Fruit fly (Drosophila melanogaster) whole organism, embryonic: ENCODE data around the gene Mpcp2.
A peak's percentile ranks its signal among the peaks of the same experiment; 100 is the strongest.

Source experiments
- Atf-2 ChIP-seq: fragments of 200-800 bp; sonication (Bioruptor generic); optimal IDR thresholded peaks from 2 replicates; lab custom pipeline; 2016; ENCODE audit warnings: missing biosample characterization, missing genetic modification characterization
- BEAF-32 ChIP-seq: fragments of 200-800 bp; sonication (Bioruptor generic); optimal IDR thresholded peaks from 3 replicates; lab custom pipeline; 2017; ENCODE audit warnings: missing biosample characterization, missing genetic modification characterization, mild to moderate bottlenecking, moderate library complexity, missing genetic modification reagents
- CG11247 ChIP-seq: fragments of 200-800 bp; sonication (Bioruptor generic); IDR thresholded peaks from 2 replicates; pipeline ENCODE4 v1.3.6; 2022; ENCODE audit warnings: missing biosample characterization, missing genetic modification characterization
- CG11504 ChIP-seq: fragments of 200-800 bp; sonication (Bioruptor generic); optimal IDR thresholded peaks from 3 replicates; lab custom pipeline; 2019; ENCODE audit warnings: missing biosample characterization, mild to moderate bottlenecking, missing genetic modification characterization, moderate library complexity
- CG12299 ChIP-seq: fragments of 200-800 bp; sonication (Bioruptor generic); optimal IDR thresholded peaks from 2 replicates; lab custom pipeline; 2018; ENCODE audit warnings: missing biosample characterization, mild to moderate bottlenecking, missing genetic modification characterization
- CG13123 ChIP-seq: fragments of 200-800 bp; sonication (Bioruptor generic); optimal IDR thresholded peaks from 2 replicates; lab custom pipeline; 2016; ENCODE audit warnings: missing biosample characterization, missing genetic modification characterization
- CG13894 ChIP-seq: fragments of 200-800 bp; sonication (Bioruptor generic); optimal IDR thresholded peaks from 3 replicates; lab custom pipeline; 2018; ENCODE audit warnings: missing biosample characterization, mild to moderate bottlenecking, missing genetic modification characterization, moderate library complexity
- CG14050 ChIP-seq: fragments of 200-800 bp; sonication (Bioruptor generic); IDR thresholded peaks from 3 replicates; pipeline ENCODE4 v1.3.6; 2022; ENCODE audit warnings: missing biosample characterization, missing genetic modification characterization
- CG15601 ChIP-seq: fragments of 200-800 bp; sonication (Bioruptor generic); optimal IDR thresholded peaks from 3 replicates; lab custom pipeline; 2019; ENCODE audit warnings: missing biosample characterization, mild to moderate bottlenecking, missing genetic modification characterization, moderate library complexity
- CG16779 ChIP-seq: fragments of 200-800 bp; sonication (Bioruptor generic); IDR thresholded peaks from 2 replicates; pipeline ENCODE4 v1.3.6; 2022; ENCODE audit warnings: missing biosample characterization, missing genetic modification characterization
- CG16815 ChIP-seq: fragments of 200-800 bp; sonication (Bioruptor generic); optimal IDR thresholded peaks from 3 replicates; lab custom pipeline; 2017; ENCODE audit warnings: missing biosample characterization, mild to moderate bottlenecking, missing genetic modification characterization
- CG17385 ChIP-seq: fragments of 200-800 bp; sonication (Bioruptor generic); optimal IDR thresholded peaks from 3 replicates; lab custom pipeline; 2018; ENCODE audit warnings: missing biosample characterization, mild to moderate bottlenecking, missing genetic modification characterization
- CG17568 ChIP-seq: fragments of 200-800 bp; sonication (Bioruptor generic); optimal IDR thresholded peaks from 2 replicates; lab custom pipeline; 2018; ENCODE audit warnings: missing biosample characterization, mild to moderate bottlenecking, missing genetic modification characterization, moderate library complexity
- CG17612 ChIP-seq: fragments of 200-800 bp; sonication (Bioruptor generic); IDR thresholded peaks from 2 replicates; pipeline ENCODE4 v1.3.6; 2022; ENCODE audit warnings: missing biosample characterization, missing genetic modification characterization
- CG3281 ChIP-seq: fragments of 200-800 bp; sonication (Bioruptor generic); optimal IDR thresholded peaks from 3 replicates; lab custom pipeline; 2017; ENCODE audit warnings: missing biosample characterization, mild to moderate bottlenecking, missing genetic modification characterization
- CG33557 ChIP-seq: fragments of 200-800 bp; sonication (Bioruptor generic); optimal IDR thresholded peaks from 2 replicates; lab custom pipeline; 2019; ENCODE audit warnings: missing biosample characterization, mild to moderate bottlenecking, missing genetic modification characterization, moderate library complexity
- CG3407 ChIP-seq: fragments of 200-800 bp; sonication (Bioruptor generic); optimal IDR thresholded peaks from 2 replicates; lab custom pipeline; 2018; ENCODE audit warnings: missing biosample characterization, mild to moderate bottlenecking, missing genetic modification characterization
- CG3847 ChIP-seq: fragments of 200-800 bp; sonication (Bioruptor generic); IDR thresholded peaks from 2 replicates; pipeline ENCODE4 v1.3.6; 2022; ENCODE audit warnings: missing biosample characterization, missing genetic modification characterization
- CG6854 ChIP-seq: fragments of 200-800 bp; sonication (Bioruptor generic); optimal IDR thresholded peaks from 3 replicates; lab custom pipeline; 2017; ENCODE audit warnings: missing biosample characterization, mild to moderate bottlenecking, missing genetic modification characterization
- CG7745 ChIP-seq: fragments of 200-800 bp; sonication (Bioruptor generic); optimal IDR thresholded peaks from 2 replicates; lab custom pipeline; 2018; ENCODE audit warnings: missing biosample characterization, mild to moderate bottlenecking, missing genetic modification characterization, moderate library complexity
- CG8924 ChIP-seq: fragments of 200-800 bp; optimal IDR thresholded peaks from 3 replicates; lab custom pipeline; 2019; ENCODE audit warnings: missing biosample characterization, mild to moderate bottlenecking, missing genetic modification characterization, moderate library complexity
- CTCF ChIP-seq: fragments of 200-800 bp; sonication (Bioruptor generic); optimal IDR thresholded peaks from 2 replicates; lab custom pipeline; 2017; ENCODE audit warnings: missing biosample characterization, mild to moderate bottlenecking, missing genetic modification characterization, moderate library complexity
- CkIIα-i1 ChIP-seq: fragments of 200-800 bp; sonication (Bioruptor generic); IDR thresholded peaks from 2 replicates; pipeline ENCODE4 v1.3.6; 2022; ENCODE audit warnings: missing biosample characterization, missing genetic modification characterization
- D ChIP-seq, 2 experiments: fragments of 200-800 bp in 1 of 2; fragments of >200 bp in 1 of 2; sonication (Bioruptor generic) in 1 of 2; optimal IDR thresholded peaks; 2 replicates in 1 of 2; 3 replicates in 1 of 2; lab custom pipeline; 2017; ENCODE audit warnings: mild to moderate bottlenecking in 1 of 2, missing biosample characterization in 1 of 2, missing genetic modification characterization in 1 of 2, missing genetic modification reagents in 1 of 2
- Dad ChIP-seq: fragments of 200-800 bp; sonication (Bioruptor generic); optimal IDR thresholded peaks from 3 replicates; lab custom pipeline; 2016; ENCODE audit warnings: missing biosample characterization, missing genetic modification characterization
- Dbx ChIP-seq: fragments of 200-800 bp; sonication (Bioruptor generic); IDR thresholded peaks from 3 replicates; pipeline ENCODE4 v1.3.6; 2022; ENCODE audit warnings: missing biosample characterization, missing genetic modification characterization
- GATAe ChIP-seq: fragments of 200-800 bp; sonication (Bioruptor generic); conservative IDR thresholded peaks from 2 replicates; pipeline ENCODE4 v1.3.6; 2022; ENCODE audit warnings: missing biosample characterization, missing genetic modification characterization
- Gsc ChIP-seq: fragments of 200-800 bp; sonication (Bioruptor generic); IDR thresholded peaks from 2 replicates; pipeline ENCODE4 v1.3.6; 2022; ENCODE audit warnings: missing biosample characterization, missing genetic modification characterization
- HLH54F ChIP-seq: fragments of 200-800 bp; sonication (Bioruptor generic); optimal IDR thresholded peaks from 3 replicates; lab custom pipeline; 2016; ENCODE audit warnings: missing biosample characterization, missing genetic modification characterization
- Hmx ChIP-seq: fragments of 200-800 bp; sonication (Bioruptor generic); optimal IDR thresholded peaks from 2 replicates; lab custom pipeline; 2016; ENCODE audit warnings: missing biosample characterization, missing genetic modification characterization
- Opbp ChIP-seq: fragments of 200-800 bp; sonication (Bioruptor generic); IDR thresholded peaks from 3 replicates; pipeline ENCODE4 v1.3.6; 2022; ENCODE audit warnings: missing biosample characterization, missing genetic modification characterization; ENCODE audit not compliant: partially characterized antibody
- Optix ChIP-seq: fragments of 200-800 bp; sonication (Bioruptor generic); IDR thresholded peaks from 3 replicates; pipeline ENCODE4 v1.3.6; 2022; ENCODE audit warnings: missing biosample characterization, missing genetic modification characterization
- Sox100B ChIP-seq: fragments of 200-800 bp; sonication (Bioruptor generic); optimal IDR thresholded peaks from 3 replicates; lab custom pipeline; 2018; ENCODE audit warnings: missing biosample characterization, mild to moderate bottlenecking, missing genetic modification characterization
- ab ChIP-seq: fragments of 200-800 bp; sonication (Bioruptor generic); optimal IDR thresholded peaks from 2 replicates; lab custom pipeline; 2016; ENCODE audit warnings: missing biosample characterization, missing genetic modification characterization
- cato ChIP-seq: fragments of 200-800 bp; sonication (Bioruptor generic); optimal IDR thresholded peaks from 2 replicates; lab custom pipeline; 2016; ENCODE audit warnings: missing biosample characterization, missing genetic modification characterization, borderline replicate concordance
- corto ChIP-seq: fragments of 200-800 bp; sonication (Bioruptor generic); optimal IDR thresholded peaks from 2 replicates; lab custom pipeline; 2016; ENCODE audit warnings: missing biosample characterization, mild to moderate bottlenecking, missing genetic modification characterization, moderate library complexity
- croc ChIP-seq: fragments of 200-800 bp; sonication (Bioruptor generic); conservative IDR thresholded peaks from 3 replicates; pipeline ENCODE4 v1.3.6; 2022; ENCODE audit warnings: missing biosample characterization, missing genetic modification characterization
- cwo ChIP-seq: fragments of 200-800 bp; sonication (Bioruptor generic); optimal IDR thresholded peaks from 3 replicates; lab custom pipeline; 2017; ENCODE audit warnings: missing biosample characterization, missing genetic modification characterization, mild to moderate bottlenecking, moderate library complexity, missing genetic modification reagents
- dmrt11E ChIP-seq: fragments of 200-800 bp; sonication (Bioruptor generic); optimal IDR thresholded peaks from 3 replicates; lab custom pipeline; 2018; ENCODE audit warnings: missing biosample characterization, mild to moderate bottlenecking, missing genetic modification characterization, moderate library complexity
- dpn ChIP-seq, 2 experiments: fragments of 200-800 bp; sonication (Bioruptor generic); optimal IDR thresholded peaks; 3 replicates each; lab custom pipeline; 2016; ENCODE audit warnings: missing biosample characterization in 2 of 2, missing genetic modification characterization in 2 of 2
- grn ChIP-seq: fragments of 200-800 bp; sonication (Bioruptor generic); optimal IDR thresholded peaks from 3 replicates; lab custom pipeline; 2017; ENCODE audit warnings: missing biosample characterization, missing genetic modification characterization
- mirr ChIP-seq: fragments of 200-800 bp; sonication (Bioruptor generic); optimal IDR thresholded peaks from 3 replicates; lab custom pipeline; 2018; ENCODE audit warnings: missing biosample characterization, mild to moderate bottlenecking, missing genetic modification characterization
- nau ChIP-seq: fragments of 200-800 bp; sonication (Bioruptor generic); optimal IDR thresholded peaks from 3 replicates; lab custom pipeline; 2017; ENCODE audit warnings: missing biosample characterization, mild to moderate bottlenecking, missing genetic modification characterization, missing genetic modification reagents
- onecut ChIP-seq: fragments of 200-800 bp; sonication (Bioruptor generic); IDR thresholded peaks from 2 replicates; pipeline ENCODE4 v1.3.6; 2022; ENCODE audit warnings: missing biosample characterization, missing genetic modification characterization
- org-1 ChIP-seq: fragments of 200-800 bp; sonication (Bioruptor generic); optimal IDR thresholded peaks from 2 replicates; lab custom pipeline; 2017; ENCODE audit warnings: missing biosample characterization, missing genetic modification characterization
- phol ChIP-seq: fragments of 200-800 bp; sonication (Bioruptor generic); optimal IDR thresholded peaks from 3 replicates; lab custom pipeline; 2018; ENCODE audit warnings: missing biosample characterization, mild to moderate bottlenecking, missing genetic modification characterization, moderate library complexity
- tx ChIP-seq: fragments of 200-800 bp; sonication (Bioruptor generic); optimal IDR thresholded peaks from 2 replicates; lab custom pipeline; 2016; ENCODE audit warnings: missing biosample characterization, missing genetic modification characterization
- vfl ChIP-seq: fragments of 200-800 bp; sonication (Bioruptor generic); optimal IDR thresholded peaks from 2 replicates; lab custom pipeline; 2016; ENCODE audit warnings: missing biosample characterization, missing genetic modification characterization
- vnd ChIP-seq: fragments of 200-800 bp; sonication (Bioruptor generic); IDR thresholded peaks from 3 replicates; pipeline ENCODE4 v1.3.6; 2022; ENCODE audit warnings: missing biosample characterization, missing genetic modification characterization; ENCODE audit not compliant: partially characterized antibody
- z ChIP-seq: fragments of 200-800 bp; sonication (Bioruptor generic); IDR thresholded peaks from 3 replicates; pipeline ENCODE4 v1.3.6; 2022; ENCODE audit warnings: missing biosample characterization, missing genetic modification characterization
- zen2 ChIP-seq: fragments of 200-800 bp; sonication (Bioruptor generic); IDR thresholded peaks from 3 replicates; pipeline ENCODE4 v1.3.6; 2022; ENCODE audit warnings: missing biosample characterization, missing genetic modification characterization; ENCODE audit not compliant: partially characterized antibody

Gene Mpcp2

dm6 chr3L:14555052-14555451 is 17.6 kb downstream of the Mpcp2 start (continued):
- TF ChIP-seq Gsc = no peak
- TF ChIP-seq cato (GFP tag; lab: Kevin White, UChicago) = no peak
- no peak for TF ChIP-seq CG16815
- TF ChIP-seq CG17612 (GFP tag; lab: Robert Waterston, UW) = no peak
- TF ChIP-seq Opbp = no peak
- TF ChIP-seq CG3847 = peak; percentile 16; the same call in 1 of the 2 replicates
- no peak for TF ChIP-seq CG7745 (tag; lab: Kevin White, UChicago)
- TF ChIP-seq CG3407 (GFP tag; lab: Kevin White, UChicago) = peak; percentile 12
- TF ChIP-seq dmrt11E = peak; percentile 21
- TF ChIP-seq Dad (GFP tag; lab: Kevin White, UChicago) = no peak
- TF ChIP-seq CTCF (GFP tag; lab: Kevin White, UChicago) = peak; percentile 16
- TF ChIP-seq Atf-2 = no peak
- peak; percentile 21 for TF ChIP-seq CG8924
- peak; percentile 39 for TF ChIP-seq CG17385 (GFP tag; lab: Kevin White, UChicago)
- TF ChIP-seq CG16779 (GFP tag; lab: Robert Waterston, UW) = no peak
- TF ChIP-seq croc (GFP tag; lab: Robert Waterston, UW) = no peak
- peak; percentile 65 for TF ChIP-seq CG15601 (tag; lab: Kevin White, UChicago)
- no peak for TF ChIP-seq CkIIα-i1 (GFP tag; lab: Robert Waterston, UW)
- no peak for TF ChIP-seq vnd (GFP tag; lab: Robert Waterston, UW)
- peak; percentile 58 for TF ChIP-seq CG17568 (GFP tag; lab: Kevin White, UChicago)
- no peak for TF ChIP-seq CG12299
- no peak for TF ChIP-seq CG14050 (GFP tag; lab: Robert Waterston, UW)
- peak; percentile 9 for TF ChIP-seq CG11504 (tag; lab: Kevin White, UChicago)
- no peak for TF ChIP-seq CG13123 (GFP tag; lab: Kevin White, UChicago)
- TF ChIP-seq z (GFP tag; lab: Robert Waterston, UW) = no peak
- no peak for TF ChIP-seq D (optimal IDR thresholded peaks at IDR 0.05; lab: Kevin White, UChicago)
- TF ChIP-seq D (GFP tag; optimal IDR thresholded peaks at IDR 0.05; lab: Kevin White, UChicago) = peak; percentile 61
- TF ChIP-seq grn = peak; percentile 85
- no peak for TF ChIP-seq vfl
- no peak for TF ChIP-seq CG11247 (GFP tag; lab: Robert Waterston, UW)
- no peak for TF ChIP-seq HLH54F (GFP tag; lab: Kevin White, UChicago)
- peak; percentile 36 for TF ChIP-seq Sox100B (GFP tag; lab: Kevin White, UChicago)
- TF ChIP-seq CG3281 = peak; percentile 40
- TF ChIP-seq dpn (GFP tag; optimal IDR thresholded peaks at IDR 0.05; lab: Kevin White, UChicago) = no peak
- TF ChIP-seq Optix (GFP tag; lab: Robert Waterston, UW) = no peak; the same call in 2 of the 3 replicates
- TF ChIP-seq Hmx (GFP tag; lab: Kevin White, UChicago) = no peak
- TF ChIP-seq BEAF-32 (GFP tag; lab: Kevin White, UChicago) = peak; percentile 21
- TF ChIP-seq CG33557 (GFP tag; lab: Kevin White, UChicago) = peak; percentile 47
- no peak for TF ChIP-seq phol (tag; lab: Kevin White, UChicago)
- TF ChIP-seq CG6854 (GFP tag; lab: Kevin White, UChicago) = no peak
- TF ChIP-seq zen2 (GFP tag; lab: Robert Waterston, UW) = no peak
- no peak for TF ChIP-seq tx
- TF ChIP-seq nau = peak; percentile 61
- TF ChIP-seq corto (GFP tag; lab: Kevin White, UChicago) = no peak
- TF ChIP-seq cwo (GFP tag; lab: Kevin White, UChicago) = peak; percentile 85
- peak; percentile 83 for TF ChIP-seq mirr (GFP tag; lab: Kevin White, UChicago)
- TF ChIP-seq Dbx (GFP tag; lab: Robert Waterston, UW) = 0 out of 3 replicates have a peak, but pooled peaks have one; percentile 12
- TF ChIP-seq ab (GFP tag; lab: Kevin White, UChicago) = no peak
- no peak for TF ChIP-seq GATAe (GFP tag; lab: Robert Waterston, UW)
- TF ChIP-seq CG13894 = peak; percentile 33
- TF ChIP-seq onecut (GFP tag; lab: Robert Waterston, UW) = peak; percentile 45
- peak; percentile 23 for TF ChIP-seq org-1 (GFP tag; lab: Kevin White, UChicago)
